Worm (Caenorhabditis elegans) whole organism, L4 larva: ENCODE results near the gene F40F8.4.

Source experiments
- mdl-1 ChIP-seq, 2 experiments: fragments of 150-350 bp in 1 of 2; sonication (generic microtip) in 1 of 2; optimal IDR thresholded peaks; 2 replicates each; lab custom pipeline; 2014 to 2017; ENCODE audit warnings: missing biosample characterization in 2 of 2, missing genetic modification characterization in 2 of 2
- mep-1 ChIP-seq: fragments of 150-350 bp; sonication (generic microtip); optimal IDR thresholded peaks from 3 replicates; lab custom pipeline; 2014; ENCODE audit warnings: missing biosample characterization, missing genetic modification characterization
- nhr-28 ChIP-seq: fragments of 150-350 bp; optimal IDR thresholded peaks from 2 replicates; lab custom pipeline; 2014; ENCODE audit warnings: missing biosample characterization, missing genetic modification characterization

- TF ChIP-seq mdl-1 (tag; optimal IDR thresholded peaks at IDR 0.05; lab: Kevin White, UChicago): no peak
- TF ChIP-seq mep-1 (tag; lab: Kevin White, UChicago): peak; percentile 59
- TF ChIP-seq nhr-28: peak; percentile 77
Observed at ce11 chrII:11103052-11103451, 37.0 kb downstream of the F40F8.4 start.
